Fruit fly (Drosophila melanogaster) whole organism, embryonic: ENCODE data around the gene CG9992.

Source experiments
- Abd-B ChIP-seq: fragments of 200-800 bp; sonication (Bioruptor generic); optimal IDR thresholded peaks from 2 replicates; lab custom pipeline; 2018; ENCODE audit warnings: missing biosample characterization, mild to moderate bottlenecking, missing genetic modification characterization, moderate library complexity
- CG12071 ChIP-seq: fragments of 200-800 bp; sonication (Bioruptor generic); optimal IDR thresholded peaks from 3 replicates; lab custom pipeline; 2018; ENCODE audit warnings: missing biosample characterization, mild to moderate bottlenecking, missing genetic modification characterization
- CG12299 ChIP-seq: fragments of 200-800 bp; sonication (Bioruptor generic); optimal IDR thresholded peaks from 2 replicates; lab custom pipeline; 2018; ENCODE audit warnings: missing biosample characterization, mild to moderate bottlenecking, missing genetic modification characterization
- CG1233 ChIP-seq: fragments of 200-800 bp; sonication (Bioruptor generic); optimal IDR thresholded peaks from 4 replicates; lab custom pipeline; 2018; ENCODE audit warnings: missing biosample characterization, mild to moderate bottlenecking, missing genetic modification characterization
- CG12769 ChIP-seq: fragments of 200-800 bp; sonication (Bioruptor generic); optimal IDR thresholded peaks from 2 replicates; lab custom pipeline; 2019; ENCODE audit warnings: missing biosample characterization, mild to moderate bottlenecking, missing genetic modification characterization, moderate library complexity
- CG13775 ChIP-seq: fragments of 200-800 bp; sonication (Bioruptor generic); optimal IDR thresholded peaks from 3 replicates; lab custom pipeline; 2017; ENCODE audit warnings: missing biosample characterization, mild to moderate bottlenecking, missing genetic modification characterization
- CG14014 ChIP-seq: fragments of 200-800 bp; sonication (Bioruptor generic); IDR thresholded peaks from 2 replicates; pipeline ENCODE4 v1.3.6; 2022; ENCODE audit warnings: missing biosample characterization, missing genetic modification characterization
- CG14441 ChIP-seq: fragments of 200-800 bp; sonication (Bioruptor generic); IDR thresholded peaks from 2 replicates; pipeline ENCODE4 v1.3.6; 2022; ENCODE audit warnings: missing biosample characterization, missing genetic modification characterization
- CG16779 ChIP-seq: fragments of 200-800 bp; sonication (Bioruptor generic); IDR thresholded peaks from 2 replicates; pipeline ENCODE4 v1.3.6; 2022; ENCODE audit warnings: missing biosample characterization, missing genetic modification characterization
- CG17568 ChIP-seq: fragments of 200-800 bp; sonication (Bioruptor generic); optimal IDR thresholded peaks from 2 replicates; lab custom pipeline; 2018; ENCODE audit warnings: missing biosample characterization, mild to moderate bottlenecking, missing genetic modification characterization, moderate library complexity
- CG1832 ChIP-seq: fragments of 200-800 bp; sonication (Bioruptor generic); optimal IDR thresholded peaks from 2 replicates; lab custom pipeline; 2017; ENCODE audit warnings: missing biosample characterization, mild to moderate bottlenecking, missing genetic modification characterization, inconsistent platforms
- CG2202 ChIP-seq: fragments of 200-800 bp; sonication (Bioruptor generic); optimal IDR thresholded peaks from 2 replicates; lab custom pipeline; 2018; ENCODE audit warnings: missing biosample characterization, mild to moderate bottlenecking, missing genetic modification characterization
- CG4854 ChIP-seq: fragments of 200-800 bp; sonication (Bioruptor generic); optimal IDR thresholded peaks from 2 replicates; lab custom pipeline; 2016; ENCODE audit warnings: missing biosample characterization, missing genetic modification characterization, inconsistent platforms
- CG6689 ChIP-seq: fragments of 200-800 bp; sonication (Bioruptor generic); IDR thresholded peaks from 2 replicates; pipeline ENCODE4 v1.3.6; 2022; ENCODE audit warnings: missing biosample characterization, missing genetic modification characterization
- CG6813 ChIP-seq: fragments of 200-800 bp; sonication (Bioruptor generic); optimal IDR thresholded peaks from 2 replicates; lab custom pipeline; 2017; ENCODE audit warnings: missing biosample characterization, missing genetic modification characterization, mild to moderate bottlenecking, moderate library complexity, missing genetic modification reagents
- CG8944 ChIP-seq: fragments of 200-800 bp; sonication (Bioruptor generic); optimal IDR thresholded peaks from 3 replicates; lab custom pipeline; 2016; ENCODE audit warnings: missing biosample characterization, missing genetic modification characterization
- CTCF ChIP-seq: fragments of 200-800 bp; sonication (Bioruptor generic); optimal IDR thresholded peaks from 2 replicates; lab custom pipeline; 2017; ENCODE audit warnings: missing biosample characterization, mild to moderate bottlenecking, missing genetic modification characterization, moderate library complexity
- CrebB ChIP-seq: fragments of 200-800 bp; sonication (Bioruptor generic); optimal IDR thresholded peaks from 3 replicates; lab custom pipeline; 2018; ENCODE audit warnings: missing biosample characterization, mild to moderate bottlenecking, missing genetic modification characterization
- D ChIP-seq, 2 experiments: fragments of 200-800 bp in 1 of 2; fragments of >200 bp in 1 of 2; sonication (Bioruptor generic) in 1 of 2; optimal IDR thresholded peaks; 2 replicates in 1 of 2; 3 replicates in 1 of 2; lab custom pipeline; 2017; ENCODE audit warnings: mild to moderate bottlenecking in 1 of 2, missing biosample characterization in 1 of 2, missing genetic modification characterization in 1 of 2, missing genetic modification reagents in 1 of 2
- D19B ChIP-seq: fragments of 200-800 bp; sonication (Bioruptor generic); optimal IDR thresholded peaks from 2 replicates; lab custom pipeline; 2017; ENCODE audit warnings: missing biosample characterization, mild to moderate bottlenecking, missing genetic modification characterization
- HLH4C ChIP-seq: fragments of 200-800 bp; sonication (Bioruptor generic); IDR thresholded peaks from 3 replicates; pipeline ENCODE4 v1.3.6; 2022; ENCODE audit warnings: missing biosample characterization, missing genetic modification characterization; ENCODE audit not compliant: partially characterized antibody
- Nf-YC ChIP-seq: fragments of 200-800 bp; optimal IDR thresholded peaks from 3 replicates; lab custom pipeline; 2019; ENCODE audit warnings: missing biosample characterization, mild to moderate bottlenecking, missing genetic modification characterization, moderate library complexity
- Pdp1 ChIP-seq, 2 experiments: fragments of 200-800 bp; sonication (Bioruptor generic); optimal IDR thresholded peaks; 3 replicates each; lab custom pipeline; 2016; ENCODE audit warnings: missing biosample characterization in 2 of 2, missing genetic modification characterization in 2 of 2, mild to moderate bottlenecking in 1 of 2, moderate library complexity in 1 of 2
- Poxn ChIP-seq: fragments of 200-800 bp; sonication (Bioruptor generic); IDR thresholded peaks from 2 replicates; pipeline ENCODE4 v1.3.6; 2022; ENCODE audit warnings: missing biosample characterization, missing genetic modification characterization
- Sox102F ChIP-seq: fragments of 200-800 bp; sonication (Bioruptor generic); optimal IDR thresholded peaks from 2 replicates; lab custom pipeline; 2018; ENCODE audit warnings: missing biosample characterization, mild to moderate bottlenecking, missing genetic modification characterization, moderate library complexity
- Sry-β ChIP-seq: fragments of 200-800 bp; sonication (Bioruptor generic); optimal IDR thresholded peaks from 2 replicates; lab custom pipeline; 2018; ENCODE audit warnings: missing biosample characterization, mild to moderate bottlenecking, missing genetic modification characterization, moderate library complexity
- cato ChIP-seq: fragments of 200-800 bp; sonication (Bioruptor generic); optimal IDR thresholded peaks from 2 replicates; lab custom pipeline; 2016; ENCODE audit warnings: missing biosample characterization, missing genetic modification characterization, borderline replicate concordance
- caup ChIP-seq: fragments of 200-800 bp; sonication (Bioruptor generic); optimal IDR thresholded peaks from 3 replicates; lab custom pipeline; 2017; ENCODE audit warnings: missing biosample characterization, mild to moderate bottlenecking, missing genetic modification characterization, moderate library complexity; ENCODE audit not compliant: severe bottlenecking
- cwo ChIP-seq: fragments of 200-800 bp; sonication (Bioruptor generic); optimal IDR thresholded peaks from 3 replicates; lab custom pipeline; 2017; ENCODE audit warnings: missing biosample characterization, missing genetic modification characterization, mild to moderate bottlenecking, moderate library complexity, missing genetic modification reagents
- dan ChIP-seq: fragments of 200-800 bp; sonication (Bioruptor generic); IDR thresholded peaks from 2 replicates; pipeline ENCODE4 v1.3.6; 2022; ENCODE audit warnings: missing biosample characterization, missing genetic modification characterization
- dm ChIP-seq: fragments of 200-800 bp; sonication (Bioruptor generic); optimal IDR thresholded peaks from 3 replicates; lab custom pipeline; 2016; ENCODE audit warnings: missing biosample characterization, missing genetic modification characterization
- ems ChIP-seq: fragments of 200-800 bp; sonication (Bioruptor generic); optimal IDR thresholded peaks from 3 replicates; lab custom pipeline; 2016; ENCODE audit warnings: missing biosample characterization, missing genetic modification characterization
- eve ChIP-seq, 2 experiments: fragments of >200 bp; optimal IDR thresholded peaks; 2 replicates each; lab custom pipeline; 2017; ENCODE audit warnings: missing biosample characterization in 2 of 2, missing genetic modification characterization in 2 of 2
- ewg ChIP-seq: fragments of 200-800 bp; sonication (Bioruptor generic); optimal IDR thresholded peaks from 3 replicates; lab custom pipeline; 2017; ENCODE audit warnings: mild to moderate bottlenecking, missing biosample characterization, missing genetic modification reagents, missing genetic modification characterization
- exex ChIP-seq: fragments of 200-800 bp; sonication (Bioruptor generic); optimal IDR thresholded peaks from 4 replicates; lab custom pipeline; 2018; ENCODE audit warnings: missing biosample characterization, mild to moderate bottlenecking, missing genetic modification characterization, moderate library complexity
- fd64A ChIP-seq: fragments of 200-800 bp; sonication (Bioruptor generic); optimal IDR thresholded peaks from 3 replicates; lab custom pipeline; 2018; ENCODE audit warnings: missing biosample characterization, mild to moderate bottlenecking, missing genetic modification characterization
- gem ChIP-seq: fragments of 200-800 bp; sonication (Bioruptor generic); optimal IDR thresholded peaks from 2 replicates; lab custom pipeline; 2019; ENCODE audit warnings: missing biosample characterization, mild to moderate bottlenecking, missing genetic modification characterization, moderate library complexity
- h ChIP-seq: fragments of >200 bp; optimal IDR thresholded peaks from 2 replicates; lab custom pipeline; 2017
- hth ChIP-seq: fragments of >200 bp; optimal IDR thresholded peaks from 2 replicates; lab custom pipeline; 2017; ENCODE audit warnings: inconsistent platforms
- ind ChIP-seq: fragments of 200-800 bp; sonication (Bioruptor generic); optimal IDR thresholded peaks from 3 replicates; lab custom pipeline; 2016; ENCODE audit warnings: missing biosample characterization, missing genetic modification characterization
- klu ChIP-seq: fragments of 200-800 bp; sonication (Bioruptor generic); IDR thresholded peaks from 2 replicates; pipeline ENCODE4 v1.3.6; 2022; ENCODE audit warnings: missing biosample characterization, missing genetic modification characterization
- nau ChIP-seq: fragments of 200-800 bp; sonication (Bioruptor generic); optimal IDR thresholded peaks from 3 replicates; lab custom pipeline; 2017; ENCODE audit warnings: missing biosample characterization, mild to moderate bottlenecking, missing genetic modification characterization, missing genetic modification reagents
- ranshi ChIP-seq: fragments of 200-800 bp; sonication (Bioruptor generic); IDR thresholded peaks from 2 replicates; pipeline ENCODE4 v1.3.6; 2022; ENCODE audit warnings: missing biosample characterization, missing genetic modification characterization
- sens-2 ChIP-seq: fragments of 200-800 bp; sonication (Bioruptor generic); IDR thresholded peaks from 2 replicates; pipeline ENCODE4 v1.3.6; 2022; ENCODE audit warnings: missing biosample characterization, missing genetic modification characterization
- ssp ChIP-seq: fragments of 200-800 bp; sonication (Bioruptor generic); IDR thresholded peaks from 2 replicates; pipeline ENCODE4 v1.3.6; 2022; ENCODE audit warnings: missing biosample characterization, missing genetic modification characterization
- sug ChIP-seq: fragments of 200-800 bp; optimal IDR thresholded peaks from 2 replicates; lab custom pipeline; 2019; ENCODE audit warnings: missing biosample characterization, mild to moderate bottlenecking, missing genetic modification characterization, moderate library complexity
- tna ChIP-seq: fragments of 200-800 bp; sonication (Bioruptor generic); IDR thresholded peaks from 2 replicates; pipeline ENCODE4 v1.3.6; 2022; ENCODE audit warnings: missing biosample characterization, missing genetic modification characterization; ENCODE audit not compliant: partially characterized antibody
- vvl ChIP-seq: fragments of 200-800 bp; sonication (Bioruptor generic); IDR thresholded peaks from 2 replicates; pipeline ENCODE4 v1.3.6; 2022; ENCODE audit warnings: missing biosample characterization, missing genetic modification characterization

Gene CG9992

DNA sequence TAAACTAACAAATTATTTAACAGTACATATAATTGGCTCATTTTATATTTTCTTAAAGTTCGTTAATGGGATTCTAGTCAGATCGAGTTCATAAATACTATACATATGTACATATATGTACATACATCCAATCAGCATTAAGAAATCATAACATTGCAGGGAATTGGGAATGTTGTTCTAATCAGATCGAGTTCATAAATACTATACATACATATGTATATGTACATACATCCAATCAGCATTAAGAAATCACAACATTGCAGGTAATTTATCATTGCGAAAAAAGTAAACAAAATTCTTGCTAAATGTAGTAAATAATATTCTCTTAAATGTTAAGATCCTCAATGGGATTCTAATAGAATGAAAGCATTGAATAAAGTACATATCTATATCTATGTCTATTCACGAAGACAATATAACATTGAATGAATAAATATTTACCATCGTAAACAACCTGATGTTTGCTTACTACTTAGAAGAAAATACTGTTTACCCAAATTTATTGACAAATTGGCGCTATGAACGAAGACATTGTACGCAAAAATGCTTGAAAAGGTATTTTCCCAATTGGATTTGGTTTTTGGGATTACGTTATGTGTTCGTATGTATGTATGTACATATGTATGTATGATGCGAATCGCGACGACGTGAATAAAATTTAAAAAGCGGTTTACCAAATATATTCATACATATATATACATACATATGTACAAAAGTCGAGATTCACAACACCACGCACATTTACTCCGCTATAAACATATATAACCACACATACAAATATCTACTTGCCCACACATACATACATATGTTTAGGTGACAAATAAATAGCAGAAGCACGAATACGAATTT is 817 bp downstream of the CG9992 start (continued):
- TF ChIP-seq cato (GFP tag; lab: Kevin White, UChicago) (no peak), Sry-β (GFP tag; lab: Kevin White, UChicago) (peak; percentile 48), D19B (GFP tag; lab: Kevin White, UChicago) (peak; percentile 52), exex (peak; percentile 76), klu (GFP tag; lab: Robert Waterston, UW) (no peak), caup (peak; percentile 92), CG8944 (GFP tag; lab: Kevin White, UChicago) (peak; percentile 15), ewg (GFP tag; lab: Kevin White, UChicago) (no peak), CG4854 (peak; percentile 49), Poxn (GFP tag; lab: Robert Waterston, UW) (no peak; the same call in 1 of the 2 replicates), CG16779 (GFP tag; lab: Robert Waterston, UW) (peak; percentile 70; the same call in 1 of the 2 replicates), CG1233 (GFP tag; lab: Kevin White, UChicago) (peak; percentile 94), CG12299 (tag; lab: Kevin White, UChicago) (peak; percentile 91), CG12071 (peak; percentile 92), hth (lab: Kevin White, UChicago) (no peak), CG6689 (no peak), h (no peak), CG13775 (peak; percentile 7), CG12769 (tag; lab: Kevin White, UChicago) (no peak), HLH4C (GFP tag; lab: Robert Waterston, UW) (no peak), ranshi (peak; percentile 69; the same call in 1 of the 2 replicates), CG14014 (peak; percentile 80; the same call in 1 of the 2 replicates), Abd-B (GFP tag; lab: Kevin White, UChicago) (no peak), dan (GFP tag; lab: Robert Waterston, UW) (no peak), ind (GFP tag; lab: Kevin White, UChicago) (no peak), Nf-YC (tag; lab: Kevin White, UChicago) (peak; percentile 65), nau (GFP tag; lab: Kevin White, UChicago) (no peak), fd64A (peak; percentile 87), ssp (GFP tag; lab: Robert Waterston, UW) (no peak), eve (GFP tag; optimal IDR thresholded peaks at IDR 0.05; lab: Kevin White, UChicago) (no peak), dm (GFP tag; lab: Kevin White, UChicago) (no peak), D (optimal IDR thresholded peaks at IDR 0.05; lab: Kevin White, UChicago) (no peak), D (GFP tag; optimal IDR thresholded peaks at IDR 0.05; lab: Kevin White, UChicago) (peak; percentile 60), tna (GFP tag; lab: Robert Waterston, UW) (no peak), cwo (GFP tag; lab: Kevin White, UChicago) (peak; percentile 75), CG2202 (tag; lab: Kevin White, UChicago) (peak; percentile 75), CG6813 (GFP tag; lab: Kevin White, UChicago) (peak; percentile 95), ems (GFP tag; lab: Kevin White, UChicago) (no peak), CTCF (GFP tag; lab: Kevin White, UChicago) (peak; percentile 12), gem (tag; lab: Kevin White, UChicago) (peak; percentile 83), Sox102F (GFP tag; lab: Kevin White, UChicago) (no peak), CG1832 (GFP tag; lab: Kevin White, UChicago) (no peak), sug (tag; lab: Kevin White, UChicago) (peak; percentile 84), CG14441 (GFP tag; lab: Robert Waterston, UW) (no peak), Pdp1 (GFP tag; optimal IDR thresholded peaks at IDR 0.05; lab: Kevin White, UChicago) (peak; percentile 31 to 60), sens-2 (GFP tag; lab: Robert Waterston, UW) (no peak), CrebB (tag; lab: Kevin White, UChicago) (peak; percentile 94), CG17568 (GFP tag; lab: Kevin White, UChicago) (no peak), vvl (GFP tag; lab: Robert Waterston, UW) (peak; percentile 41; the same call in 1 of the 2 replicates)
